Worm (Caenorhabditis elegans): ENCODE measurements around the gene C46A5.6.
A peak's percentile ranks its signal among the peaks of the same experiment; 100 is the strongest.

C46A5.6 gene

DNA sequence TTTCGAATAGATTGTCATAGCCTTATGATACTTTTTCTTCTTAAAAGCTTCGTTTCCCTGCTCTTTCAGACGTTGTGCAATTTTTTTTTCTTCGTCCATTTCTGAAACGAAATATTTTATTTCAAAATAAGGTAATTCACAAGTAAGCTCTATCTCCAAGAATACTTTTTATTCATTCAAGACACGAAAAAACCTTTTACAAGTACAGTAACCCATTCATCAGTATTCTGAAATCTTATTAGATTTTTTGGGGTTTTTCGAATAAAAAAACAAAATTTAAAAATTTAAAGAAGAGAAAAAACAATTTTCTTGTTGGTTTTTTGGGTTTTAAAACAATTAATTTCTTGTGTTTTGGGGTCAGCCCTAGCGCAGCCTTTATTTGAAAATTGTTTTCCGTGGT is 15.2 kb upstream of the C46A5.6 start, which contains the start of gene rpap-3:
Gene rpap-3, minus strand, starts transcription at position 101 of the 400 bp plus-strand sequence.
- TF ChIP-seq ceh-83 (GFP tag; optimal IDR thresholded peaks at IDR 0.05) = no peak

DNA sequence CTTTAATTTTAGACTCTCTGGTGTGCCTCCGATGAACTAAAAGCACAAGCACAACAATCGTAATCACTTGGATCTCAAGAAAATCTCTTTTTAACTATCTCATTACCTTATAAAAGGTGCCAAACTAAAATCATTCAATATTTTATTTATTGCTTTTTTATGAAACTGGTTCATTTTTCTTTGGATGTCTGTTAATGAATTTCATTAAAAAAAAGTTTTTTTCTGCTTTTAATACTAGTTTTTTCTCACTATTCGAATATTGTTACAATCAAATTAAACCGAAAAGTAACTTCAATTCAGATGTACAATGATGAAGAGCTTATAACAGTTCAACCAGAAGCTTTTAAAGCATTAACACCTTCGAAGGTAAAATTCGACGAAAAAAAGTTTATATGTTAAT is 12.1 kb upstream of the C46A5.6 start, which contains the start of gene swd-2.1:
Gene swd-2.1, plus strand, starts transcription at position 301 of the 400 bp plus-strand sequence.
- TF ChIP-seq hlh-1 (tag; optimal IDR thresholded peaks at IDR 0.05) = no peak

DNA sequence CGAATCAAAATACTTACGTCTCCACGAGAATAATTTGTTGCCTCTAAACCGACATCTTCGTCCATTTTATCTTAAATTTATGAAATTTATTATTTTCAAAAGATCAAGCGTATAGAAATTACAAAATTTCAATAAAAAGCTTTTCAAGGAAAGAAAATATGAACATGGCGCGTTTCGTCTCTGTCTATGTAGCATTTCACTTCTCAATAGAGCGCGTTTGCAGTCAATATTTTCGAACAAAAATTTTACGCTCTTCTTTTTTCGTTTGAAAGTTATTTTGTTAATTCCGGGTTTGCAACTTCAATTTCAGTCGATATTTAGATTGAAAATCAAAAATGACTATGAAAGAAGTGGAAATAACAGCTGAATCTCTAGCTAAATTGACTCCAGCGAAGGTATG is 10.6 kb upstream of the C46A5.6 start, which contains the start of the genes hcf-1 and swd-2.2:
Gene hcf-1, minus strand, starts transcription at position 70 of the 400 bp plus-strand sequence.
Gene swd-2.2, plus strand, starts transcription at position 206 of the 400 bp plus-strand sequence.
- TF ChIP-seq mep-1 (tag; optimal IDR thresholded peaks at IDR 0.05) = peak; percentile 40
- TF ChIP-seq snpc-4 (tag; optimal IDR thresholded peaks at IDR 0.05) = no peak
- no peak for TF ChIP-seq lin-32 (GFP tag; optimal IDR thresholded peaks at IDR 0.05)
- TF ChIP-seq nhr-237 (tag; optimal IDR thresholded peaks at IDR 0.05) = peak; percentile 26
- TF ChIP-seq pha-4 (tag; optimal IDR thresholded peaks at IDR 0.05) = peak; percentile 21
- TF ChIP-seq M03D4.4 (tag; optimal IDR thresholded peaks at IDR 0.05) = no peak

DNA sequence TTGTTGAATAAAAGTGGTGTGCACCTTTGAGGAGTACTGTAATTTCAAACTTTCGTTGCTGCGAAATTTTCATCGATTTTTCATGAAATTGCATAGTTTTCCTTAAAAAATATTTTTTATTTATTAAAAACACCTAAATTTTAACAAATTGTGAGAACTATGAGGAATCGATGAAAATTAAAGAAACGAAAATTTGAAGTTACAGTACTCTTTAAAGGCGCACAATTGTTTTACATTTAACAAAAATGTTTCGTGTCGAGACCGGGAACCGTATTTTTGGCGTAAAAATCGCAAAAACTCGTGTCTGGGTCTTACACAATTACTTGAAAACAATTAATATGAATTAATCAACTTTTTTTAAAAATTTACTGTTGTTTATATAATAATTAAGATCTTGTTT is 6.5 kb upstream of the C46A5.6 start, which contains the start of gene rdl-1:
Gene rdl-1, minus strand, starts transcription at position 101 of the 400 bp plus-strand sequence.
- TF ChIP-seq hlh-1 (tag; optimal IDR thresholded peaks at IDR 0.05) = no peak
- no peak for TF ChIP-seq zip-8 (tag; optimal IDR thresholded peaks at IDR 0.05)
- no peak for TF ChIP-seq ham-2 (GFP tag; optimal IDR thresholded peaks at IDR 0.05)
- no peak for TF ChIP-seq unc-39 (tag; optimal IDR thresholded peaks at IDR 0.05)
- no peak for TF ChIP-seq mep-1 (tag; optimal IDR thresholded peaks at IDR 0.05)
- TF ChIP-seq mls-2 (tag; optimal IDR thresholded peaks at IDR 0.05) = no peak
- no peak for TF ChIP-seq ces-1 (GFP tag; optimal IDR thresholded peaks at IDR 0.05)
- no peak for TF ChIP-seq M03D4.4 (tag; optimal IDR thresholded peaks at IDR 0.05)
- no peak for TF ChIP-seq flh-1 (GFP tag; optimal IDR thresholded peaks at IDR 0.05)
- no peak for TF ChIP-seq nhr-28 (tag; optimal IDR thresholded peaks at IDR 0.05)
- TF ChIP-seq nhr-2 (tag; optimal IDR thresholded peaks at IDR 0.05) = no peak
- TF ChIP-seq nhr-237 (tag; optimal IDR thresholded peaks at IDR 0.05) = no peak
- TF ChIP-seq tbx-8 (GFP tag; optimal IDR thresholded peaks at IDR 0.05) = no peak

DNA sequence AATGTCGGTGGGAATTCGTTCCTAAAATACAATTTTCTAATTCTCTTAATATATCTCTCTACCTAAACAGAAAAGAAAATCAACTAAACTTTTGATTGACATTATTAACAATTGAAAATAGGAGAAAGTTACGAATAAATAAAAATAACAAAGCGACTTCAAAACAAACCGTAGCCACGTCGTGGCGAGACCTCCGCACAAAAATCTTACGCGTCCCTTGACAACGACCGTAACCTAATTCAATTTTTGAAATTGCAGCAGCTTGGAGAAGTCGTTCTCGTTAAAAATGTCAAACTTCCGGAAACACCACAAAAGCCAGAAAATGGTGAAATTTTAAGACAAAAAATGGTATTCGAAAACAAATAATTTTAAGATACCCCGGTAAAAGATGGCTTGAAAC is 671 bp upstream of the C46A5.6 start:
- TF ChIP-seq unc-39 (tag; optimal IDR thresholded peaks at IDR 0.05) = no peak
- TF ChIP-seq unc-120 (tag; optimal IDR thresholded peaks at IDR 0.05; ENCODE audit: poor library complexity, severe bottlenecking) = no peak
- TF ChIP-seq blmp-1 (tag; optimal IDR thresholded peaks at IDR 0.05) = no peak
- no peak for TF ChIP-seq unc-62 (GFP tag; optimal IDR thresholded peaks at IDR 0.05)
- no peak for TF ChIP-seq mls-2 (tag; optimal IDR thresholded peaks at IDR 0.05)
- TF ChIP-seq cnd-1 (tag; optimal IDR thresholded peaks at IDR 0.05) = no peak
- no peak for TF ChIP-seq zip-8 (tag; optimal IDR thresholded peaks at IDR 0.05)
- TF ChIP-seq sem-2 (GFP tag; optimal IDR thresholded peaks at IDR 0.05) = no peak
- TF ChIP-seq ceh-43 (GFP tag; optimal IDR thresholded peaks at IDR 0.05) = no peak
- TF ChIP-seq nhr-12 (tag; optimal IDR thresholded peaks at IDR 0.05) = no peak
- TF ChIP-seq M03D4.4 (tag; optimal IDR thresholded peaks at IDR 0.05) = no peak
- no peak for TF ChIP-seq hlh-1 (tag; optimal IDR thresholded peaks at IDR 0.05)
- no peak for TF ChIP-seq snpc-4 (tag; optimal IDR thresholded peaks at IDR 0.05)
- TF ChIP-seq mab-5 (tag; optimal IDR thresholded peaks at IDR 0.05) = no peak

DNA sequence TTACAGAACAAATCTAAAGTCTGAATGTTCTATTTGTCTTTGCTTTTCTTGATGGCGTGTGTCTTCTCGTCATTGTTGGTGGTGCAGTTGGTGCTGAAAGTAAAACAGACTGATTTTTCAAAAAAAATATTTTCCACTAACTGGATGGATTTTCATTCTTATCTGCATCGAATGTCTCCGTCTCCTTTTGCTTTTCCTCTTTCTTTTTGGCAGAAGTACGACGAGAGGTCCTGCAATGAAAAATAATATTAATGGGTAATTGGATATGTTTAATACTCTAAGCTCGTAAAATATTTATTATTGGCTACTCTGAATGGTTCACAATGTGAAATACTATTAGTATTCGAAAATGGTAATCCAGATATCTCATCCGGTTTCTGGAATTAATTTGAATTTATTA is 3.5 kb downstream of the C46A5.6 start, which contains the start of gene del-7:
Gene del-7, plus strand, starts transcription at position 301 of the 400 bp plus-strand sequence.
- no peak for TF ChIP-seq lsy-2 (tag; optimal IDR thresholded peaks at IDR 0.05)
- TF ChIP-seq mab-5 (tag; optimal IDR thresholded peaks at IDR 0.05) = no peak
- no peak for TF ChIP-seq snpc-4 (tag; optimal IDR thresholded peaks at IDR 0.05)
- no peak for TF ChIP-seq nhr-28 (tag; optimal IDR thresholded peaks at IDR 0.05)
- no peak for TF ChIP-seq tbx-8 (GFP tag; optimal IDR thresholded peaks at IDR 0.05)
- TF ChIP-seq mls-2 (tag; optimal IDR thresholded peaks at IDR 0.05) = no peak
- no peak for TF ChIP-seq ceh-39 (tag; optimal IDR thresholded peaks at IDR 0.05)
- TF ChIP-seq ham-2 (GFP tag; optimal IDR thresholded peaks at IDR 0.05) = no peak
- TF ChIP-seq mep-1 (tag; optimal IDR thresholded peaks at IDR 0.05) = no peak

DNA sequence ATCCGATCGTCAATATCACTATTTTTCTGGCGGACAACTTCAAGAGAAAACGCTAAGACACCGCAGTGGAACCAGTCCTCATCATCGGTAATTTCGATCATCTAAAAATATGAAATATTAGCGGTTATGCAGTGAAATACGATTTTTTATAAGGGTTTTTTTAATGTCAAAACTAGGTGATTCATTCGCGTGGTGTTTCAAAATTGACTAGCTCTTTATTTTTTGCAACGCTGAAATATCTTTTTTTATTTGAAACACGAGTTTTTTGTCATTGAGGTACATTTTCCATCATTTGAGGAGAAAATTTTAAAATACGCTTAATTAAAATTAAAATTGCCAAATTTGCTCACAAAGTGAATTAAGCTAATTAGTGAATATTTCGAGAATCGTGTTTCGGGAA is 4.1 kb downstream of the C46A5.6 start, which contains the start of gene dsb-3:
Gene dsb-3, minus strand, starts transcription at position 101 of the 400 bp plus-strand sequence.
- TF ChIP-seq mep-1 (tag; optimal IDR thresholded peaks at IDR 0.05) (no peak), drap-1 (GFP tag; optimal IDR thresholded peaks at IDR 0.05) (no peak), nhr-237 (tag; optimal IDR thresholded peaks at IDR 0.05) (no peak), sptf-1 (tag; optimal IDR thresholded peaks at IDR 0.05) (no peak), ztf-11 (tag; optimal IDR thresholded peaks at IDR 0.05) (no peak)
